Worm (Caenorhabditis elegans): ENCODE data around the gene F21D9.2.

DNA sequence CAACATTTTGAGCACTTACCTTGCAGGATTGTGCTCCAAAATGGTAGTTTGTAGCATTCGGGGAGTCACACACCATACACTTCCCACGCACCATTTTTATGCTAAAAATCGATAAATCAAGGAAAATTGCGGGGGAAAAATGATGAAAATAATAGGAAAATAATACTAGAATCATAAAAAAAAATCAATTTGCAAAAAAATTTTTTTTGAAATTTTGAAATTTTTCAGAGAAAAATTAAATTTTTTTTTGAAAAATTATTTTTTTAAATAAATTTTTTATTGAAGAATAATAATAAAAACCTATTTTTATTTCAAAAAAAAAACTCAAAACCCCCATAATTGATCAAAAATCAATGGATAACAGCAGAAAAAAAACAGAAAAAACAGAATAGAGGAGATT, 50.5 kb downstream of the F21D9.2 start, which contains the start of gene nhr-79:
- TF ChIP-seq nhr-76 (tag; optimal IDR thresholded peaks at IDR 0.05) (no peak), ZK546.5 (tag; optimal IDR thresholded peaks at IDR 0.05) (no peak), ceh-16 (tag; optimal IDR thresholded peaks at IDR 0.05) (no peak), nhr-28 (tag; optimal IDR thresholded peaks at IDR 0.05) (no peak), nhr-77 (tag; optimal IDR thresholded peaks at IDR 0.05) (no peak), ama-1 (optimal IDR thresholded peaks at IDR 0.05) (no peak), mdl-1 (tag; optimal IDR thresholded peaks at IDR 0.05) (no peak)
